Comparison of ENCODE assay signal across 1 fruit fly cellular context in the genomic region with DNA sequence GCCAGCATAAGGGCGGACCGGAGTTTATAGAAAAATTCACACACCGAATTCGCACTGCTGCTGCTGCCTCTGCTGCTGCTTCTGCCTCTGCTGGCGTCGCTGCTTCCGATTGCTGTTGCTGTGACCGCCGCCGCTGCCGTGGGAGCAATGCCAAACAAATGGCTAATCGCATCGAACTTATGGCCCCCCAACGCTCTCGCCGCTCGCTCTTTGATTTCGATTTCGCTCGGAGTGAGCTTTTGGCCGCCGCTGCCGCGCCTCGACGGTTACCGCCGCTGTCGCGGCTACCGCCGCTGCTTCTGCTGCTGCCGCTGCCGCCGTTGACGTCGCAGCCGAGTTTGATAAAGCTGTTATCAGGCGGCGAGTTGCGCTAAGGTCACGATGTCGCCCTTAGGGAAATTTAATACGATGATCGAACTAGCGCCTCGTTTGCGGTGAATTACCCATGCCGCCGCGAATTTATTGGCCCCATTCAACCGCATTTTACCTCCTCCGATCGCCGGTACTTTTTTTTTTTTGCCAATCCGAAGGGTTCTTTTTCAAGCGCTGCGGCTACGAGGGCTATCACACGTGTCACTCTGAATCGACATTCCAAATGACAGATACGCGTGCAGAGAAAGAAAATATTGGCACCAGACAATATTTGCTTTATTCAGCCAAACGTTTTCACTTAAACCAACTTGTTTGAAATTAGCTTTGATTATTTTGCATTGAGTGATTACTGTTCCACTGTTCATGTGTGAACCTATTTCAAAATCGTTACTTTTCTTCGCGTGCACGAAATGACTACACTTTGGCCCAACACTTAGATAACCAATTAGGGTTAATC.
TF ChIP-seq lines count a peak whose summit lies in the region.

No protein-coding gene starts in this region.

TF ChIP-seq in whole organism, embryonic, 481 proteins besides CTCF, POLR2A, EP300 and RAD21 (continued from another document and continues in another):
- TF ChIP-seq MESR4 (GFP tag; optimal IDR thresholded peaks at IDR 0.05; lab: Kevin White, UChicago) (no peak), CG2116 (GFP tag; optimal IDR thresholded peaks at IDR 0.05; lab: Kevin White, UChicago) (peak; percentile 13), fd96Cb (tag; optimal IDR thresholded peaks at IDR 0.05; lab: Kevin White, UChicago) (peak; percentile 50), CG6689 (GFP tag; IDR thresholded peaks at IDR 0.05; lab: Robert Waterston, UW) (peak; percentile 75), CG43689 (GFP tag; IDR thresholded peaks at IDR 0.05; lab: Robert Waterston, UW) (0 out of 2 replicates have a peak, but pooled peaks have one; percentile 26), peb (GFP tag; IDR thresholded peaks at IDR 0.05; lab: Robert Waterston, UW) (peak; percentile 31; the same call in 1 of the 2 replicates), ind (GFP tag; optimal IDR thresholded peaks at IDR 0.05; lab: Kevin White, UChicago) (peak; percentile 77), BEAF-32 (GFP tag; optimal IDR thresholded peaks at IDR 0.05; lab: Kevin White, UChicago) (no peak), phol (tag; optimal IDR thresholded peaks at IDR 0.05; lab: Kevin White, UChicago) (peak; percentile 61), Hsf (GFP tag; optimal IDR thresholded peaks at IDR 0.05; lab: Kevin White, UChicago) (peak; percentile 44), CG12071 (GFP tag; optimal IDR thresholded peaks at IDR 0.05; lab: Kevin White, UChicago) (peak; percentile 67), danr (GFP tag; IDR thresholded peaks at IDR 0.05; lab: Robert Waterston, UW) (peak; percentile 58; the same call in 1 of the 2 replicates), CG3163 (GFP tag; optimal IDR thresholded peaks at IDR 0.05; lab: Kevin White, UChicago) (peak; percentile 32), CG3847 (GFP tag; IDR thresholded peaks at IDR 0.05; lab: Robert Waterston, UW) (peak; percentile 81), CoRest (tag; optimal IDR thresholded peaks at IDR 0.05; lab: Kevin White, UChicago) (peak; percentile 73), ci (GFP tag; IDR thresholded peaks at IDR 0.05; lab: Robert Waterston, UW) (peak; percentile 76; the same call in 2 of the 3 replicates), nom (GFP tag; optimal IDR thresholded peaks at IDR 0.05; lab: Kevin White, UChicago) (no peak), CG14441 (GFP tag; IDR thresholded peaks at IDR 0.05; lab: Robert Waterston, UW) (peak; percentile 90), Sox100B (GFP tag; optimal IDR thresholded peaks at IDR 0.05; lab: Kevin White, UChicago) (peak; percentile 31), CG30020 (tag; optimal IDR thresholded peaks at IDR 0.05; lab: Kevin White, UChicago) (no peak), HLHmδ (GFP tag; optimal IDR thresholded peaks at IDR 0.05; lab: Kevin White, UChicago) (no peak), dysf (GFP tag; IDR thresholded peaks at IDR 0.05; lab: Robert Waterston, UW) (peak; percentile 89), lilli (GFP tag; optimal IDR thresholded peaks at IDR 0.05; lab: Kevin White, UChicago) (peak; percentile 62), CG13894 (tag; optimal IDR thresholded peaks at IDR 0.05; lab: Kevin White, UChicago) (peak; percentile 21), esg (GFP tag; conservative IDR thresholded peaks at IDR 0.05; lab: Robert Waterston, UW) (peak; percentile 78), dm (GFP tag; optimal IDR thresholded peaks at IDR 0.05; lab: Kevin White, UChicago) (no peak), pfk (GFP tag; optimal IDR thresholded peaks at IDR 0.05; lab: Kevin White, UChicago) (no peak), CG2199 (GFP tag; IDR thresholded peaks at IDR 0.05; lab: Robert Waterston, UW) (0 out of 3 replicates have a peak, but pooled peaks have one; percentile 37), Gsc (GFP tag; IDR thresholded peaks at IDR 0.05; lab: Robert Waterston, UW) (0 out of 2 replicates have a peak, but pooled peaks have one; percentile 43), sens-2 (GFP tag; IDR thresholded peaks at IDR 0.05; lab: Robert Waterston, UW) (0 out of 2 replicates have a peak, but pooled peaks have one; percentile 38), CG9817 (tag; optimal IDR thresholded peaks at IDR 0.05; lab: Kevin White, UChicago) (peak; percentile 59), CG15479 (GFP tag; optimal IDR thresholded peaks at IDR 0.05; lab: Kevin White, UChicago) (no peak), gt (GFP tag; IDR thresholded peaks at IDR 0.05; lab: Robert Waterston, UW) (0 out of 2 replicates have a peak, but pooled peaks have one; percentile 32), Gug (GFP tag; IDR thresholded peaks at IDR 0.05; lab: Robert Waterston, UW) (peak; percentile 79), CG8089 (GFP tag; optimal IDR thresholded peaks at IDR 0.05; lab: Kevin White, UChicago) (no peak), gcm2 (GFP tag; optimal IDR thresholded peaks at IDR 0.05; lab: Kevin White, UChicago) (no peak), GATAe (GFP tag; conservative IDR thresholded peaks at IDR 0.05; lab: Robert Waterston, UW) (peak; percentile 90), Meics (GFP tag; optimal IDR thresholded peaks at IDR 0.05; lab: Kevin White, UChicago) (peak; percentile 77), Oaz (GFP tag; IDR thresholded peaks at IDR 0.05; lab: Robert Waterston, UW) (peak; percentile 47; the same call in 1 of the 2 replicates), CG12236 (GFP tag; optimal IDR thresholded peaks at IDR 0.05; lab: Kevin White, UChicago) (peak; percentile 17), Chrac-16 (GFP tag; optimal IDR thresholded peaks at IDR 0.05; lab: Kevin White, UChicago) (peak; percentile 6), Mad (GFP tag; optimal IDR thresholded peaks at IDR 0.05; lab: Kevin White, UChicago) (peak; percentile 40), CG31365 (tag; optimal IDR thresholded peaks at IDR 0.05; lab: Kevin White, UChicago) (peak; percentile 5), oc (tag; optimal IDR thresholded peaks at IDR 0.05; lab: Kevin White, UChicago) (peak; percentile 10), sisA (GFP tag; IDR thresholded peaks at IDR 0.05; lab: Robert Waterston, UW) (peak; percentile 64), CG8924 (tag; optimal IDR thresholded peaks at IDR 0.05; lab: Kevin White, UChicago) (peak; percentile 48), slou (GFP tag; optimal IDR thresholded peaks at IDR 0.05; lab: Kevin White, UChicago) (no peak), kah (GFP tag; optimal IDR thresholded peaks at IDR 0.05; lab: Kevin White, UChicago) (no peak), Tbp (GFP tag; optimal IDR thresholded peaks at IDR 0.05; lab: Kevin White, UChicago) (no peak), CG14050 (GFP tag; IDR thresholded peaks at IDR 0.05; lab: Robert Waterston, UW) (peak; percentile 52; the same call in 1 of the 3 replicates), ttk (GFP tag; IDR thresholded peaks at IDR 0.05; lab: Robert Waterston, UW) (peak; percentile 64; the same call in 1 of the 2 replicates), nmo (GFP tag; optimal IDR thresholded peaks at IDR 0.05; lab: Kevin White, UChicago) (peak; percentile 53), ssp (GFP tag; IDR thresholded peaks at IDR 0.05; lab: Robert Waterston, UW) (peak; percentile 66), unpg (GFP tag; optimal IDR thresholded peaks at IDR 0.05; lab: Kevin White, UChicago) (peak; percentile 63), en (GFP tag; optimal IDR thresholded peaks at IDR 0.05; lab: Kevin White, UChicago) (no peak), CG31441 (GFP tag; IDR thresholded peaks at IDR 0.05; lab: Robert Waterston, UW) (peak; percentile 52; the same call in 1 of the 2 replicates), CG14667 (GFP tag; IDR thresholded peaks at IDR 0.05; lab: Robert Waterston, UW) (peak; percentile 82), ase (GFP tag; IDR thresholded peaks at IDR 0.05; lab: Robert Waterston, UW) (peak; percentile 69; the same call in 2 of the 3 replicates), tap (tag; optimal IDR thresholded peaks at IDR 0.05; lab: Kevin White, UChicago) (peak; percentile 45), Lhr (GFP tag; optimal IDR thresholded peaks at IDR 0.05; lab: Kevin White, UChicago) (no peak), fd64A (GFP tag; optimal IDR thresholded peaks at IDR 0.05; lab: Kevin White, UChicago) (no peak), hbn (GFP tag; IDR thresholded peaks at IDR 0.05; lab: Robert Waterston, UW; ENCODE audit: partially characterized antibody) (no peak), CG7357 (GFP tag; IDR thresholded peaks at IDR 0.05; lab: Robert Waterston, UW) (peak; percentile 63), BtbVII (GFP tag; optimal IDR thresholded peaks at IDR 0.05; lab: Kevin White, UChicago) (peak; percentile 59), slbo (GFP tag; IDR thresholded peaks at IDR 0.05; lab: Robert Waterston, UW) (peak; percentile 91), CG15073 (GFP tag; optimal IDR thresholded peaks at IDR 0.05; lab: Kevin White, UChicago) (no peak), Pdp1 (GFP tag; optimal IDR thresholded peaks at IDR 0.05; lab: Kevin White, UChicago) (peak; percentile 59 to 66), Deaf1 (tag; optimal IDR thresholded peaks at IDR 0.05; lab: Kevin White, UChicago) (peak; percentile 25), Optix (GFP tag; IDR thresholded peaks at IDR 0.05; lab: Robert Waterston, UW) (peak; percentile 68; the same call in 2 of the 3 replicates), CG1603 (tag; optimal IDR thresholded peaks at IDR 0.05; lab: Kevin White, UChicago) (peak; percentile 66), gem (tag; optimal IDR thresholded peaks at IDR 0.05; lab: Kevin White, UChicago) (peak; percentile 71), CG10267 (tag; optimal IDR thresholded peaks at IDR 0.05; lab: Kevin White, UChicago) (peak; percentile 3), zfh1 (GFP tag; IDR thresholded peaks at IDR 0.05; lab: Robert Waterston, UW) (peak; percentile 64; the same call in 1 of the 3 replicates), CG15696 (tag; optimal IDR thresholded peaks at IDR 0.05; lab: Kevin White, UChicago) (peak; percentile 5), exex (tag; optimal IDR thresholded peaks at IDR 0.05; lab: Kevin White, UChicago) (peak; percentile 81), grau (tag; optimal IDR thresholded peaks at IDR 0.05; lab: Kevin White, UChicago) (peak; percentile 72), CG8765 (GFP tag; IDR thresholded peaks at IDR 0.05; lab: Robert Waterston, UW) (no peak), tgo (GFP tag; IDR thresholded peaks at IDR 0.05; lab: Robert Waterston, UW) (peak; percentile 85), sug (tag; optimal IDR thresholded peaks at IDR 0.05; lab: Kevin White, UChicago) (peak; percentile 50), Dip3 (GFP tag; optimal IDR thresholded peaks at IDR 0.05; lab: Kevin White, UChicago) (peak; percentile 62), HmgZ (tag; optimal IDR thresholded peaks at IDR 0.05; lab: Kevin White, UChicago) (peak; percentile 49), CG12155 (GFP tag; optimal IDR thresholded peaks at IDR 0.05; lab: Kevin White, UChicago) (peak; percentile 59), jing (GFP tag; optimal IDR thresholded peaks at IDR 0.05; lab: Kevin White, UChicago) (peak; percentile 18), mirr (GFP tag; optimal IDR thresholded peaks at IDR 0.05; lab: Kevin White, UChicago) (peak; percentile 26), CG15514 (GFP tag; optimal IDR thresholded peaks at IDR 0.05; lab: Kevin White, UChicago) (peak; percentile 61), CG9727 (GFP tag; optimal IDR thresholded peaks at IDR 0.05; lab: Kevin White, UChicago) (peak; percentile 60), Bgb (GFP tag; IDR thresholded peaks at IDR 0.05; lab: Robert Waterston, UW; ENCODE audit: partially characterized antibody) (no peak), tin (GFP tag; optimal IDR thresholded peaks at IDR 0.05; lab: Kevin White, UChicago) (peak; percentile 38), insv (GFP tag; optimal IDR thresholded peaks at IDR 0.05; lab: Kevin White, UChicago) (no peak), CG9215 (GFP tag; IDR thresholded peaks at IDR 0.05; lab: Robert Waterston, UW) (peak; percentile 78), dpn (GFP tag; optimal IDR thresholded peaks at IDR 0.05; lab: Kevin White, UChicago) (peak; percentile 55 to 63), CG12299 (tag; optimal IDR thresholded peaks at IDR 0.05; lab: Kevin White, UChicago) (no peak), CG10565 (GFP tag; optimal IDR thresholded peaks at IDR 0.05; lab: Kevin White, UChicago) (no peak), ems (GFP tag; optimal IDR thresholded peaks at IDR 0.05; lab: Kevin White, UChicago) (peak; percentile 58), CG12659 (GFP tag; optimal IDR thresholded peaks at IDR 0.05; lab: Kevin White, UChicago) (peak; percentile 54), D19B (GFP tag; optimal IDR thresholded peaks at IDR 0.05; lab: Kevin White, UChicago) (peak; percentile 46), CG9609 (GFP tag; optimal IDR thresholded peaks at IDR 0.05; lab: Kevin White, UChicago) (peak; percentile 64), Fer3 (tag; optimal IDR thresholded peaks at IDR 0.05; lab: Kevin White, UChicago) (peak; percentile 80), H2.0 (GFP tag; IDR thresholded peaks at IDR 0.05; lab: Robert Waterston, UW) (peak; percentile 73), gsb-n (tag; optimal IDR thresholded peaks at IDR 0.05; lab: Kevin White, UChicago) (no peak), CG3726 (GFP tag; IDR thresholded peaks at IDR 0.05; lab: Robert Waterston, UW) (no peak), so (GFP tag; IDR thresholded peaks at IDR 0.05; lab: Robert Waterston, UW) (peak; percentile 77; the same call in 2 of the 3 replicates), Bdp1 (GFP tag; optimal IDR thresholded peaks at IDR 0.05; lab: Kevin White, UChicago) (peak; percentile 47), CG11696 (GFP tag; IDR thresholded peaks at IDR 0.05; lab: Robert Waterston, UW) (no peak), NFAT (GFP tag; IDR thresholded peaks at IDR 0.05; lab: Robert Waterston, UW) (peak; percentile 71), shn (GFP tag; optimal IDR thresholded peaks at IDR 0.05; lab: Kevin White, UChicago) (peak; percentile 51), CG8388 (GFP tag; optimal IDR thresholded peaks at IDR 0.05; lab: Kevin White, UChicago) (peak; percentile 17), CG31388 (GFP tag; optimal IDR thresholded peaks at IDR 0.05; lab: Kevin White, UChicago) (no peak), Antp (GFP tag; optimal IDR thresholded peaks at IDR 0.05; lab: Kevin White, UChicago) (peak; percentile 72), trh (GFP tag; optimal IDR thresholded peaks at IDR 0.05; lab: Kevin White, UChicago) (no peak), chn (GFP tag; optimal IDR thresholded peaks at IDR 0.05; lab: Kevin White, UChicago) (peak; percentile 41), CG18599 (GFP tag; optimal IDR thresholded peaks at IDR 0.05; lab: Kevin White, UChicago) (peak; percentile 80), CG18764 (GFP tag; optimal IDR thresholded peaks at IDR 0.05; lab: Kevin White, UChicago) (peak; percentile 44), amos (GFP tag; IDR thresholded peaks at IDR 0.05; lab: Robert Waterston, UW; ENCODE audit: partially characterized antibody) (no peak), Sry-δ (GFP tag; optimal IDR thresholded peaks at IDR 0.05; lab: Kevin White, UChicago) (peak; percentile 25), dmrt99B (tag; optimal IDR thresholded peaks at IDR 0.05; lab: Kevin White, UChicago) (peak; percentile 68), CG3407 (GFP tag; optimal IDR thresholded peaks at IDR 0.05; lab: Kevin White, UChicago) (peak; percentile 1), abd-A (tag; optimal IDR thresholded peaks at IDR 0.05; lab: Kevin White, UChicago) (no peak), Poxn (GFP tag; IDR thresholded peaks at IDR 0.05; lab: Robert Waterston, UW) (0 out of 2 replicates have a peak, but pooled peaks have one; percentile 45)
